Fruit fly (Drosophila melanogaster): Measurements from ENCODE around the gene ppk5.

Gene ppk5

dm6 chr3L:21554752-21555151 is 20.3 kb downstream of the ppk5 start, which contains the start of gene Wnk (continued):
- TF ChIP-seq so (GFP tag; IDR thresholded peaks at IDR 0.05) (no peak), amos (GFP tag; IDR thresholded peaks at IDR 0.05; ENCODE audit: partially characterized antibody) (peak; percentile 83), bbx (GFP tag; IDR thresholded peaks at IDR 0.05; ENCODE audit: partially characterized antibody) (peak; percentile 83), CG2678 (tag; optimal IDR thresholded peaks at IDR 0.05) (no peak), Doc3 (GFP tag; IDR thresholded peaks at IDR 0.05; ENCODE audit: partially characterized antibody) (peak; percentile 62; the same call in 2 of the 3 replicates), Oli (tag; optimal IDR thresholded peaks at IDR 0.05) (no peak), bsh (GFP tag; optimal IDR thresholded peaks at IDR 0.05) (no peak), H2.0 (GFP tag; IDR thresholded peaks at IDR 0.05) (no peak), Hey (tag; optimal IDR thresholded peaks at IDR 0.05) (no peak), maf-S (GFP tag; optimal IDR thresholded peaks at IDR 0.05) (no peak), Nf-YB (GFP tag; optimal IDR thresholded peaks at IDR 0.05) (no peak), twi (tag; optimal IDR thresholded peaks at IDR 0.05) (no peak), CG11695 (GFP tag; IDR thresholded peaks at IDR 0.05) (no peak), dysf (GFP tag; IDR thresholded peaks at IDR 0.05) (no peak), Eip74EF (GFP tag; optimal IDR thresholded peaks at IDR 0.05) (no peak), tgo (GFP tag; IDR thresholded peaks at IDR 0.05) (no peak), croc (GFP tag; conservative IDR thresholded peaks at IDR 0.05) (no peak), usp (GFP tag; optimal IDR thresholded peaks at IDR 0.05) (no peak), CG3995 (GFP tag; optimal IDR thresholded peaks at IDR 0.05) (peak; percentile 78), CG5180 (GFP tag; optimal IDR thresholded peaks at IDR 0.05) (no peak), Dref (GFP tag; IDR thresholded peaks at IDR 0.05) (peak; percentile 86), Sin3A (optimal IDR thresholded peaks at IDR 0.05) (peak; percentile 36), Gsc (GFP tag; IDR thresholded peaks at IDR 0.05) (no peak), CG13624 (GFP tag; optimal IDR thresholded peaks at IDR 0.05) (no peak), CG7839 (tag; optimal IDR thresholded peaks at IDR 0.05) (no peak), ranshi (GFP tag; IDR thresholded peaks at IDR 0.05) (no peak), CoRest (tag; optimal IDR thresholded peaks at IDR 0.05) (no peak), CG9727 (GFP tag; optimal IDR thresholded peaks at IDR 0.05) (no peak), Dek (tag; optimal IDR thresholded peaks at IDR 0.05) (no peak), CG10462 (GFP tag; optimal IDR thresholded peaks at IDR 0.05) (no peak), scrt (GFP tag; optimal IDR thresholded peaks at IDR 0.05) (no peak), kni (GFP tag; optimal IDR thresholded peaks at IDR 0.05) (no peak), CG5245 (GFP tag; optimal IDR thresholded peaks at IDR 0.05) (no peak), ftz-f1 (GFP tag; optimal IDR thresholded peaks at IDR 0.05) (no peak), dm (GFP tag; optimal IDR thresholded peaks at IDR 0.05) (no peak), Atf-2 (GFP tag; optimal IDR thresholded peaks at IDR 0.05) (no peak), CG17612 (GFP tag; IDR thresholded peaks at IDR 0.05) (no peak), Hr78 (GFP tag; optimal IDR thresholded peaks at IDR 0.05) (no peak), cwo (GFP tag; optimal IDR thresholded peaks at IDR 0.05) (no peak)

DNA sequence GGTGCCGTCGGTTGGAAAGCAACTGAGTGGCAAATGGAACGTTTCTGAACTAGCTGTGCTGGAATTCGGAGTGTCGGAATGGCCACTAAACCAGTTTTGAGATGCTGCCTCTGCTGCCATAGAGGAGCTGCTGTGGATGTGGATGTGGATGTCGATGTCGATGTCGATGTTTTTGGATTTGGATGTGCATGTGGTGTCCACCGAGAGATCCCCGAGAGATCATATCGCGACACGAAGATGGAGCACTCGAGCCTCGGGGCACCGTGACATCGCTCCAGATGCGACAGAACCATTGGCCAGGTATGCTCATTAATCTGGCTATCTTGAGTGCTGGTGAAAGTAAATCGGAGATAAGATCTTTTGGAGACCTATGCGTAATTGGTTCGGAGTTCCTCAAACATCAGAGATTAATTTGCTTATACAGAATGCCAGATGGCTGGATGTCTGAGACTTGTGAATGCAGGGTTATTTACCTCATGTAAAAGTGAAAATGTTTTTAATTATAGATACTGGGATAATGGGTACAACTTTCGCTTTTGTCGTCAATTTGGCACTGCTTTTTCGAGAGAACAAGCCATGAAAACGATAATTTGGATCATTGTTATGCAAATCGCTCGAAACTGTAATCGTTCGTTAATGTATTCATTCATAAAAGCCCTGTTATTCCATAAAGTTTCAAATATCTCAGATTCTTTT is 23.9 kb downstream of the ppk5 start, which contains the start of gene CG7173:
Gene CG7173 (minus strand): TSS at position 51 of the 696 bp plus-strand sequence.
- 0 out of 2 replicates have a peak, but pooled peaks have one; percentile 11 for TF ChIP-seq Awh (GFP tag; IDR thresholded peaks at IDR 0.05)
- no peak for TF ChIP-seq CG17912 (GFP tag; optimal IDR thresholded peaks at IDR 0.05)
- peak; percentile 90 for TF ChIP-seq Blimp-1 (GFP tag; optimal IDR thresholded peaks at IDR 0.05)
- TF ChIP-seq grn (GFP tag; optimal IDR thresholded peaks at IDR 0.05), result peak; percentile 33
- no peak for TF ChIP-seq nerfin-1 (tag; optimal IDR thresholded peaks at IDR 0.05)

Measured in whole organism, embryonic.